Worm (Caenorhabditis elegans) whole organism, L4 larva: ENCODE measurements around the gene F19G12.8.

Source experiments
- F44E2.7 ChIP-seq: fragments of 200-800 bp; sonication (Bioruptor generic); IDR thresholded peaks from 2 replicates; pipeline ENCODE4 v2.1.2; 2022; ENCODE audit warnings: missing genetic modification characterization, missing compliant biosample characterization
- R02D3.7 ChIP-seq: fragments of 150-350 bp; sonication (generic microtip); optimal IDR thresholded peaks from 3 replicates; lab custom pipeline; 2014; ENCODE audit warnings: missing biosample characterization, missing genetic modification characterization
- T20F7.1 ChIP-seq: fragments of 200-800 bp; sonication (Bioruptor generic); optimal IDR thresholded peaks from 2 replicates; lab custom pipeline; 2018; ENCODE audit warnings: mild to moderate bottlenecking, missing genetic modification characterization, missing compliant biosample characterization
- T26A8.4 ChIP-seq: fragments of 200-800 bp; sonication (Bioruptor generic); IDR thresholded peaks from 2 replicates; pipeline ENCODE4 v1.3.6; 2022; ENCODE audit warnings: missing genetic modification characterization, missing compliant biosample characterization
- Y48G9A.11 ChIP-seq: fragments of 200-800 bp; sonication (Bioruptor generic); IDR thresholded peaks from 2 replicates; pipeline ENCODE4 v1.3.6; 2022; ENCODE audit warnings: missing genetic modification reagents, missing genetic modification characterization, missing compliant biosample characterization
- Y5F2A.4 ChIP-seq: fragments of 200-800 bp; sonication (Bioruptor generic); optimal IDR thresholded peaks from 2 replicates; lab custom pipeline; 2018; ENCODE audit warnings: mild to moderate bottlenecking, missing genetic modification characterization, missing compliant biosample characterization
- Y75B8A.6 ChIP-seq: fragments of 200-800 bp; sonication (Bioruptor generic); IDR thresholded peaks from 2 replicates; pipeline ENCODE4 v1.3.6; 2022; ENCODE audit warnings: missing genetic modification reagents, missing genetic modification characterization, missing compliant biosample characterization
- aha-1 ChIP-seq: fragments of 150-350 bp; peaks from one replicate; lab custom pipeline; 2014; ENCODE audit warnings: missing biosample characterization, missing genetic modification characterization
- arid-1 ChIP-seq: fragments of 200-800 bp; sonication (Bioruptor generic); conservative IDR thresholded peaks from 2 replicates; pipeline ENCODE4 v1.3.6; 2022; ENCODE audit warnings: missing genetic modification reagents, missing genetic modification characterization, missing compliant biosample characterization
- attf-4 ChIP-seq: sonication (generic microtip); optimal IDR thresholded peaks from 3 replicates; lab custom pipeline; 2017; ENCODE audit warnings: missing biosample characterization, missing genetic modification characterization
- ceh-20 ChIP-seq: fragments of 200-800 bp; sonication (Bioruptor generic); IDR thresholded peaks from 2 replicates; pipeline ENCODE4 v1.3.6; 2022; ENCODE audit warnings: missing genetic modification reagents, missing genetic modification characterization, missing compliant biosample characterization
- ceh-28 ChIP-seq: fragments of 150-350 bp; optimal IDR thresholded peaks from 2 replicates; lab custom pipeline; 2014; ENCODE audit warnings: missing biosample characterization, missing genetic modification reagents, missing genetic modification characterization
- ces-1 ChIP-seq: fragments of 150-350 bp; sonication (generic microtip); optimal IDR thresholded peaks from 4 replicates; lab custom pipeline; 2014; ENCODE audit warnings: missing biosample characterization, missing genetic modification reagents, missing genetic modification characterization
- cey-2 ChIP-seq: sonication (generic microtip); optimal IDR thresholded peaks from 3 replicates; lab custom pipeline; 2017; ENCODE audit warnings: missing genetic modification characterization, mild to moderate bottlenecking, missing compliant biosample characterization, antibody characterized with exemption, borderline replicate concordance; ENCODE audit not compliant: insufficient read depth
- daf-16 ChIP-seq, 3 experiments: sonication (generic microtip); optimal IDR thresholded peaks; 2 replicates each; lab custom pipeline; 2016 to 2017; ENCODE audit warnings: missing genetic modification characterization in 3 of 3, missing genetic modification reagents in 3 of 3, mild to moderate bottlenecking in 2 of 3, missing compliant biosample characterization in 2 of 3, missing biosample characterization in 1 of 3, moderate library complexity in 1 of 3
- daf-19 ChIP-seq: fragments of 200-800 bp; sonication (Bioruptor generic); conservative IDR thresholded peaks from 2 replicates; pipeline ENCODE4 v1.3.6; 2022; ENCODE audit warnings: missing genetic modification characterization, missing compliant biosample characterization
- daf-8 ChIP-seq: fragments of 200-800 bp; sonication (Bioruptor generic); IDR thresholded peaks from 2 replicates; pipeline ENCODE4 v1.3.6; 2022; ENCODE audit warnings: missing genetic modification characterization, missing compliant biosample characterization
- dmd-6 ChIP-seq: fragments of 200-800 bp; sonication (Bioruptor generic); IDR thresholded peaks from 2 replicates; pipeline ENCODE4 v1.3.6; 2022; ENCODE audit warnings: missing genetic modification reagents, missing genetic modification characterization, missing compliant biosample characterization
- dmd-9 ChIP-seq: fragments of 200-800 bp; sonication (Bioruptor generic); IDR thresholded peaks from 2 replicates; pipeline ENCODE4 v1.3.6; 2022; ENCODE audit warnings: missing genetic modification reagents, missing genetic modification characterization, missing compliant biosample characterization
- dve-1 ChIP-seq: sonication (generic microtip); optimal IDR thresholded peaks from 2 replicates; lab custom pipeline; 2017; ENCODE audit warnings: antibody characterized with exemption, mild to moderate bottlenecking, missing genetic modification characterization, missing compliant biosample characterization; ENCODE audit not compliant: insufficient read depth
- egl-27 ChIP-seq: sonication (generic microtip); optimal IDR thresholded peaks from 3 replicates; lab custom pipeline; 2017; ENCODE audit warnings: missing biosample characterization, missing genetic modification reagents, missing genetic modification characterization
- fos-1 ChIP-seq: fragments of 150-350 bp; optimal IDR thresholded peaks from 2 replicates; lab custom pipeline; 2014; ENCODE audit warnings: missing biosample characterization, missing genetic modification characterization
- hif-1 ChIP-seq, 2 experiments: sonication (generic microtip); optimal IDR thresholded peaks; 2 replicates each; lab custom pipeline; 2016 to 2017; ENCODE audit warnings: missing compliant biosample characterization in 2 of 2, missing genetic modification characterization in 2 of 2, missing genetic modification reagents in 2 of 2, missing genotype in 2 of 2, mild to moderate bottlenecking in 1 of 2
- hlh-11 ChIP-seq: fragments of 200-800 bp; sonication (Bioruptor generic); optimal IDR thresholded peaks from 2 replicates; lab custom pipeline; 2018; ENCODE audit warnings: mild to moderate bottlenecking, missing genetic modification characterization, missing compliant biosample characterization
- hlh-30 ChIP-seq: sonication (generic microtip); optimal IDR thresholded peaks from 2 replicates; lab custom pipeline; 2017; ENCODE audit warnings: antibody characterized with exemption, mild to moderate bottlenecking, missing genetic modification characterization, missing compliant biosample characterization; ENCODE audit not compliant: insufficient read depth
- jun-1 ChIP-seq: fragments of 150-350 bp; optimal IDR thresholded peaks from 2 replicates; lab custom pipeline; 2014; ENCODE audit warnings: missing biosample characterization, missing genetic modification reagents, missing genetic modification characterization
- lin-29 ChIP-seq: fragments of 200-800 bp; sonication (Bioruptor generic); IDR thresholded peaks from 2 replicates; pipeline ENCODE4 v1.3.6; 2022; ENCODE audit warnings: missing genetic modification reagents, missing genetic modification characterization, missing compliant biosample characterization
- lir-3 ChIP-seq: sonication (generic microtip); optimal IDR thresholded peaks from 2 replicates; lab custom pipeline; 2016; ENCODE audit warnings: mild to moderate bottlenecking, missing genetic modification characterization, missing compliant biosample characterization
- lsy-2 ChIP-seq, 2 experiments: fragments of 150-350 bp in 1 of 2; sonication (generic microtip) in 1 of 2; optimal IDR thresholded peaks; 2 replicates each; lab custom pipeline; 2014 to 2017; ENCODE audit warnings: missing biosample characterization in 2 of 2, missing genetic modification characterization in 2 of 2
- madf-5 ChIP-seq, 2 experiments: fragments of 200-800 bp; sonication (Bioruptor generic); IDR thresholded peaks; 2 replicates each; pipeline ENCODE4 v1.3.6; 2022; ENCODE audit warnings: missing compliant biosample characterization in 2 of 2, missing genetic modification characterization in 2 of 2
- madf-9 ChIP-seq: fragments of 200-800 bp; sonication (Bioruptor generic); conservative IDR thresholded peaks from 2 replicates; pipeline ENCODE4 v1.3.6; 2022; ENCODE audit warnings: missing genetic modification reagents, missing genetic modification characterization, missing compliant biosample characterization
- mdl-1 ChIP-seq, 2 experiments: fragments of 150-350 bp in 1 of 2; sonication (generic microtip) in 1 of 2; optimal IDR thresholded peaks; 2 replicates each; lab custom pipeline; 2014 to 2017; ENCODE audit warnings: missing biosample characterization in 2 of 2, missing genetic modification characterization in 2 of 2
- nhr-10 ChIP-seq: fragments of 150-350 bp; optimal IDR thresholded peaks from 2 replicates; lab custom pipeline; 2014; ENCODE audit warnings: missing biosample characterization, missing genetic modification characterization
- nhr-11 ChIP-seq: fragments of 150-350 bp; optimal IDR thresholded peaks from 2 replicates; lab custom pipeline; 2014; ENCODE audit warnings: missing biosample characterization, missing genetic modification characterization
- nhr-111 ChIP-seq: fragments of 200-800 bp; sonication (Bioruptor generic); optimal IDR thresholded peaks from 2 replicates; lab custom pipeline; 2018; ENCODE audit warnings: mild to moderate bottlenecking, missing genetic modification characterization, missing compliant biosample characterization
- nhr-237 ChIP-seq: sonication (generic microtip); optimal IDR thresholded peaks from 2 replicates; lab custom pipeline; 2017; ENCODE audit warnings: missing biosample characterization, missing genetic modification characterization
- nhr-28 ChIP-seq: fragments of 150-350 bp; optimal IDR thresholded peaks from 2 replicates; lab custom pipeline; 2014; ENCODE audit warnings: missing biosample characterization, missing genetic modification characterization
- nhr-48 ChIP-seq: sonication (generic microtip); optimal IDR thresholded peaks from 2 replicates; lab custom pipeline; 2016; ENCODE audit warnings: mild to moderate bottlenecking, missing genetic modification characterization, missing compliant biosample characterization
- nhr-6 ChIP-seq: fragments of 150-350 bp; optimal IDR thresholded peaks from 2 replicates; lab custom pipeline; 2014; ENCODE audit warnings: missing biosample characterization, missing genetic modification characterization
- nhr-77 ChIP-seq: fragments of 150-350 bp; optimal IDR thresholded peaks from 2 replicates; lab custom pipeline; 2014; ENCODE audit warnings: missing biosample characterization, missing genetic modification characterization
- pha-4 ChIP-seq, 2 experiments: fragments of 150-350 bp in 1 of 2; fragments of 200-800 bp in 1 of 2; sonication (Bioruptor generic) in 1 of 2; IDR thresholded peaks in 1 of 2; optimal IDR thresholded peaks in 1 of 2; 2 replicates each; pipeline versions ENCODE4 v1.3.6 to Lab custom; 2014 to 2022; ENCODE audit warnings: missing genetic modification characterization in 2 of 2, missing genetic modification reagents in 2 of 2, missing biosample characterization in 1 of 2, missing compliant biosample characterization in 1 of 2
- unc-130 ChIP-seq: sonication (generic microtip); optimal IDR thresholded peaks from 2 replicates; lab custom pipeline; 2016; ENCODE audit warnings: missing genetic modification reagents, missing genetic modification characterization, missing compliant biosample characterization
- unc-62 ChIP-seq, 3 experiments: fragments of 150-350 bp in 1 of 3; sonication (generic microtip); optimal IDR thresholded peaks in 2 of 3; peaks in 1 of 3; 1 replicate in 1 of 3; 2 replicates in 2 of 3; lab custom pipeline; 2014 to 2017; ENCODE audit warnings: missing biosample characterization in 3 of 3, missing genetic modification characterization in 3 of 3, missing genetic modification reagents in 3 of 3, missing genotype in 1 of 3
- vab-7 ChIP-seq: fragments of 200-800 bp; sonication (Bioruptor generic); IDR thresholded peaks from 2 replicates; pipeline ENCODE4 v1.3.6; 2022; ENCODE audit warnings: missing genetic modification reagents, missing genetic modification characterization, missing compliant biosample characterization
- zfp-3 ChIP-seq: fragments of 200-800 bp; sonication (Bioruptor generic); conservative IDR thresholded peaks from 2 replicates; pipeline ENCODE4 v1.3.6; 2022; ENCODE audit warnings: missing genetic modification reagents, missing genetic modification characterization, missing compliant biosample characterization
- ztf-7 ChIP-seq: fragments of 150-350 bp; optimal IDR thresholded peaks from 2 replicates; lab custom pipeline; 2014; ENCODE audit warnings: missing biosample characterization, missing genetic modification characterization

Gene F19G12.8

ce11 chrX:1395793-1396192 is 21.3 kb upstream of the F19G12.8 start:
- TF ChIP-seq F44E2.7 (GFP tag; lab: Robert Waterston, UW), result no peak
- TF ChIP-seq egl-27 (tag; lab: Kevin White, UChicago), result no peak
- peak; percentile 7 for TF ChIP-seq nhr-6 (tag; lab: Kevin White, UChicago)
- TF ChIP-seq T20F7.1, result no peak
- peak; percentile 22 for TF ChIP-seq nhr-77 (tag; lab: Kevin White, UChicago)
- TF ChIP-seq nhr-28 (tag; lab: Kevin White, UChicago), result peak; percentile 50
- peak; percentile 60 for TF ChIP-seq nhr-11 (tag; lab: Kevin White, UChicago)
- TF ChIP-seq pha-4 (GFP tag; IDR thresholded peaks at IDR 0.05; lab: Robert Waterston, UW), result no peak
- TF ChIP-seq pha-4 (tag; optimal IDR thresholded peaks at IDR 0.05; lab: Kevin White, UChicago), result no peak
- peak in 1 of 2 experiments; percentile 49 for TF ChIP-seq mdl-1 (tag; optimal IDR thresholded peaks at IDR 0.05; lab: Kevin White, UChicago)
- peak in 1 of 2 experiments; percentile 66 for TF ChIP-seq unc-62 (GFP tag; optimal IDR thresholded peaks at IDR 0.05 in 1 of 2; lab: Kevin White, UChicago)
- TF ChIP-seq unc-62 (tag; optimal IDR thresholded peaks at IDR 0.05; lab: Kevin White, UChicago), result no peak
- TF ChIP-seq T26A8.4, result peak; percentile 49; the same call in 1 of the 2 replicates
- peak in 1 of 2 experiments; percentile 74 for TF ChIP-seq daf-16 (GFP tag; optimal IDR thresholded peaks at IDR 0.05; lab: Kevin White, UChicago)
- no peak for TF ChIP-seq daf-16 (tag; optimal IDR thresholded peaks at IDR 0.05; lab: Kevin White, UChicago)
- TF ChIP-seq hif-1 (tag; optimal IDR thresholded peaks at IDR 0.05; lab: Kevin White, UChicago), result peak in 1 of 2 experiments; percentile 74
- peak in 1 of 2 experiments; percentile 26 for TF ChIP-seq lsy-2 (tag; optimal IDR thresholded peaks at IDR 0.05; lab: Kevin White, UChicago)
- TF ChIP-seq hlh-30 (tag; lab: Kevin White, UChicago), result peak; percentile 86
- no peak for TF ChIP-seq cey-2
- no peak for TF ChIP-seq madf-5 (GFP tag; IDR thresholded peaks at IDR 0.05; lab: Robert Waterston, UW)
- no peak for TF ChIP-seq ztf-7 (tag; lab: Kevin White, UChicago)
- TF ChIP-seq dmd-6 (GFP tag; lab: Robert Waterston, UW), result peak; percentile 60
- TF ChIP-seq ceh-20, result 0 out of 2 replicates have a peak, but pooled peaks have one; percentile 15
- TF ChIP-seq nhr-10, result peak; percentile 25
- TF ChIP-seq nhr-48, result peak; percentile 69
- peak; percentile 83 for TF ChIP-seq hlh-11 (tag; lab: Kevin White, UChicago)

- no peak for TF ChIP-seq lsy-2 (tag; optimal IDR thresholded peaks at IDR 0.05; lab: Kevin White, UChicago)
- no peak for TF ChIP-seq attf-4
- TF ChIP-seq vab-7, result no peak
- TF ChIP-seq dmd-6 (GFP tag; lab: Robert Waterston, UW), result no peak
- no peak for TF ChIP-seq nhr-237
- TF ChIP-seq R02D3.7 (tag; lab: Kevin White, UChicago), result no peak
- no peak for TF ChIP-seq fos-1
- TF ChIP-seq zfp-3, result no peak
- no peak for TF ChIP-seq jun-1 (tag; lab: Kevin White, UChicago)
- no peak for TF ChIP-seq daf-8 (GFP tag; lab: Robert Waterston, UW)
- no peak for TF ChIP-seq arid-1 (GFP tag; lab: Robert Waterston, UW)
- TF ChIP-seq nhr-48, result no peak
- no peak for TF ChIP-seq dve-1 (tag; lab: Kevin White, UChicago)
- TF ChIP-seq ceh-20, result no peak
- no peak for TF ChIP-seq Y48G9A.11 (GFP tag; lab: Robert Waterston, UW)
- TF ChIP-seq lin-29 (GFP tag; lab: Robert Waterston, UW), result no peak
- TF ChIP-seq Y75B8A.6 (GFP tag; lab: Robert Waterston, UW), result no peak
- TF ChIP-seq cey-2, result no peak
- TF ChIP-seq nhr-10, result no peak
Measured at ce11 chrX:1397516-1397915, 19.6 kb upstream of the F19G12.8 start, which contains the start of gene H39E20.1. H39E20.1 (minus strand) TSS chrX:1397616.

- TF ChIP-seq daf-19 (GFP tag; lab: Robert Waterston, UW) (no peak), lir-3 (tag; lab: Kevin White, UChicago) (no peak), madf-9 (GFP tag; lab: Robert Waterston, UW) (no peak), nhr-48 (no peak), Y5F2A.4 (GFP tag; lab: Kevin White, UChicago) (no peak), unc-130 (GFP tag; lab: Kevin White, UChicago) (no peak), ces-1 (GFP tag; lab: Kevin White, UChicago) (no peak), nhr-77 (tag; lab: Kevin White, UChicago) (no peak), aha-1 (tag; lab: Kevin White, UChicago) (no peak), jun-1 (tag; lab: Kevin White, UChicago) (no peak), Y75B8A.6 (GFP tag; lab: Robert Waterston, UW) (no peak), dmd-9 (GFP tag; lab: Robert Waterston, UW) (no peak), nhr-111 (GFP tag; lab: Kevin White, UChicago) (no peak), ceh-28 (tag; lab: Kevin White, UChicago) (no peak)
- TF ChIP-seq, all 104 proteins: peak for 0
Measured at ce11 chrX:1401259-1401658, 15.9 kb upstream of the F19G12.8 start, which contains the start of gene ZK402.5. ZK402.5 (minus strand) TSS chrX:1401359.
